Fruit fly (Drosophila melanogaster): ENCODE results near the gene TotE.

dm6 chr2L:19947992-19948524 is 34.7 kb upstream of the TotE start:
- TF ChIP-seq br (GFP tag; optimal IDR thresholded peaks at IDR 0.05), result no peak
- TF ChIP-seq Sp1 (GFP tag; optimal IDR thresholded peaks at IDR 0.05), result no peak
- no peak for TF ChIP-seq Dfd (GFP tag; optimal IDR thresholded peaks at IDR 0.05)
- TF ChIP-seq tai (GFP tag; optimal IDR thresholded peaks at IDR 0.05), result no peak
- TF ChIP-seq Rel (GFP tag; optimal IDR thresholded peaks at IDR 0.05), result no peak
- no peak for TF ChIP-seq Rel (tag; optimal IDR thresholded peaks at IDR 0.05)
- TF ChIP-seq Dif (GFP tag; optimal IDR thresholded peaks at IDR 0.05; ENCODE audit: partially characterized antibody), result no peak

Measured in whole organism, wandering third instar larva.